Fruit fly (Drosophila melanogaster): ENCODE data around the gene Jhbp7.

The Jhbp7 gene

DNA sequence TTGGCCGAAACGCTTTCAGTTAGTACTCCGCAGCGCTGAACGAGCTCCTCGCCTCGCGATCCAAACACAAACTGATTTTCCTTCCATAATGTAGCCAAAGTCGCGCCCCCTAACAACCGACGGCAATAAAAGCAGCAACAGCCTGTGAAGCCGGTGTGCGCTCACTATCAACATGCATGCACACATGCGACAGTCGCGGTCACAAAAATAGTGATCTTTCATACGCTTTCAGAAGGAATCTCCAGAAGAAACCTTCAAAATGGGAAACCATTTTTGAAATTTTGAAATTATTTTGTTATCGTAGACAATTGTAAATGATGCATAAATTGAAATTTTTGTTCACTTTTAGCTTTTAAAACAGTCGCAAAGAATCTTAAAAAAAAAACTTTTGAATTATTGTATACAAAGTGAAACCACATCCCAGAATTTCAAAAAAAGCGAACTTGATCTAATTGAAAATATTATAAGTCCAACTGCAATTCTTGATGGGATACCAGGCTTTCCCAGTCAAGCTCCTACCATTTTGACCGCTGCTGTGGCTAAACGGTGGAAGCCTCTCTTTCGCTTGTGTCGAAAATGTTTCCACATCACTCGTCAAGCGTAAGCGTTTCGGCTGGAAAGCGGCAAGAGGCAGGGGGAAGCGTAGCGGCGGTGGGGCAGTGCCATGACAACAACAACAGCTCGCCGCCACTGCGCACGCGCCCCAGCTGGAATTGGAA is 5.0 kb upstream of the Jhbp7 start, which contains the start of gene Cad96Cb:
Gene Cad96Cb (minus strand): TSS at position 51 of the 719 bp plus-strand sequence.
- no peak for TF ChIP-seq noc (tag; optimal IDR thresholded peaks at IDR 0.05)

DNA sequence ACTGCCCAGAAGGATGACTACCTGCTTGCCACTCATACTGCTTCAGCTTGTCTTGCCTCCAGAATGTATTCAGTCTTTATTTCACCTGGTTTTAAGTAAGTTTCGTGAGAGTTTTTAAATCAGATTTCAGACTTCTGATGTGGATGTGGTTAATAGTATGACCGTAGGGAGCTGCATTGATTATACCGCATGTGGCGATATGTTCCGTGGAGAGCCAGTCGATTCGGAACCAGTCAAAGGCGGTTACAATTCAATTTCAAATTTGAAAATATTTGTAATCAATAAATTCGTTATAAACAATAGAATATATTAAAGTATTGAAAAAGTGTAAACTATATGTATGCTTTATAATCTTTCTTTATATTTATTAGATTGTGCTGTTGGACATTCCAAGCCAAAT is 2.1 kb upstream of the Jhbp7 start, which contains the start of gene Sil1:
Gene Sil1 (minus strand): TSS at position 168 of the 400 bp plus-strand sequence.
- TF ChIP-seq noc (tag; optimal IDR thresholded peaks at IDR 0.05), result no peak

DNA sequence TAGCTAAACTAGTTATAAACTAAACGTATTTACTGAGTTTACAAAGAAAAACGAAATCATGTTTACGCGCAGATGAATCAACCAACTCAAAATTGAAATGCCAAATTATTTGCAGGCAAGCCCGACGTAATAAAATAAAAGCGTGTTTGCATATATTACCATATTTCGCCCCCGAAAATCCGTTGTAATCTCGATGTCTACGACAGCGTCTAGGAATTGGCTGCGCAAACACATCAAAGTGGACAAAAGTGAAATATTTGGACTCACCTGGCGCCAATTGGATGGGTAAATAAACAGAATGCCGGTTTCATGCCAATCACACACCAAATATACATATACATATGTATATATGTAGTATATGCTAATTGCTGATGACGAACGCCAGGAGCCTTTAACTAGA is 1.3 kb upstream of the Jhbp7 start:
- no peak for TF ChIP-seq noc (tag; optimal IDR thresholded peaks at IDR 0.05)

DNA sequence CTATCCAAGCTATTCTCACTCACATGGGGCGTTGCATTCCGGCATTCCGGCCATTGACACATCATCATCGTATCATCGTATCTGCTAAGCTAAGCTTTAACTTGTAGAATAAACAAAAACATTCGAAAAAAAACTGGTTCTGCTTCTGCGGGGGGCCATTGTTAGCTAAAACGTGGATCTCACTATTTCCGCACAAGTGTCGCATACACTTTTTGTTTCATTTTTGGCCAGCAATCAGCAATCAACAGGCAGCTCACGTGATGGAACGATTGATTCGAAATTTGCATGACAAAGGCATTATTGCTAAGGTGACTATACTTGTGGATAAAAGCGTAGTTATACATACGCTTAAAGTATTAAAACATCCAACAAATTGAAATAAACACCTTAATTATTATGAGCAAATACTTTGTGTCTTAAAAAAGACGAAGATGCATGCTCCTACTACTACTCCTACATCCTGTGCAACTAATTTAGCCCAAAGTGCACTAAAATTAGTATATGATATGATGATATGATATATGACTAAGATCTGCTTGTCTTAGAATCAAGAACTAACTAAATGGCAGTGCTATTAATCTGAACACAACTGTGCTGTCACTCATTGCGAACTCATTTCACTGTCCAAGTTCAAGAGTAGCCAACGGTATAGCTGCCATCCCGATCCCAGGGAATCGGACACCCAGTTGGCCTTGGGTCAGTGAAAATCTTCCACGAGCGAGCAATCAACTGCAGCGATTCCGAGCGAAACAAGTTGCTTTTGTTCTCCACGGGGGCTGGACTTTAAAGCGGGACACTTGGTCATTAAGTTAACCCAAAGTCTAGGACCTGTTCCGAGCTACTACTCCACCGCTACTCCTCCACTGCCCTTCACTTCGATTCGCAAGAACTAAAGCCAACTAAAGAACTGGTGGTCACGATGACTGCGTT is 1.6 kb downstream of the Jhbp7 start:
- TF ChIP-seq noc (tag; optimal IDR thresholded peaks at IDR 0.05), result no peak

DNA sequence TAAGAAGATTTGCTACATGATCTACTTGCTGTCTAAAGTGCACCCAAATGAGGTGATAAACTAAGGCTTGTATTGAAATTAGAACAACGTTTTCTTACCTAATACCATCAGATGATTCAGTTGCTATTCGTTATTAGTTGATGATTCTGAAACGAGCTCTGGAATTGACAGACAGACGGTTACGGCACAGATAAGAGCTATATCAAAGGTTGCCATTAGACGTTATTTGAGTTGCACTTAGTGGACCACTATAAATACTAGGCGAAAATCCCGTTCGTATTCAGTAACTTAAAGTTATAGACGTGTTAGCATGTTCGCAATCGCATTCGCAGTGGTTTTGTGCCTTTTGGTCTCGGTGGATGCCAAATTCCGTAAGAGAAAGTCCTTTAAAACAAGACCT is 2.5 kb downstream of the Jhbp7 start, which contains the start of gene to:
Gene to (plus strand): TSS at position 301 of the 400 bp plus-strand sequence.
- no peak for TF ChIP-seq noc (tag; optimal IDR thresholded peaks at IDR 0.05)

DNA sequence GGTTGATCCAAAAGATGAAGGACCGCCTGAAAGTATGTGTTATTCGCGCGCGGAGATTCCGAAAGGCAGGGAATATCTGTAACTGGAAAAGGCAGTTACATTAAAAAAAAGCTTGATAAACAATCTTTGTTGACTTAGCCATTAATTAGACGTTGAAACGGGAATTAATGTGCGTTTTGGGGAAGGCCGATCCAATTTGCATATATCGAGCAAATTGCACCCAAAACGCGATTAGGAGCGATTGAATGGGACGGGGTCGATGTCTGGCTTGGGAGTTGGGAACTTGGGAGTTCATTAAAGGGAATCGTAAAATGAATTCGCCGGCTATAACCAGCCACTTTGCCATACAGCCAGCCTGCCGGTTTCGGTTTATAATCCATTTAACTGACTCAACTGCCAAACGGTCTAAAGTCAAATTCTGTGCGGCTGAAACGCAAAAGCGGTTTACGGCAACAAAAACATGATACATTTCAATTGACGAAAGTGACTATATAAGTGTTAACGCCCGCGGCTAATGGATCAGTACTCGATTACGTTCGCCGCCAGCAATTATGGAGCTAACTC is 4.2 kb downstream of the Jhbp7 start, which contains the start of gene CG11854:
Gene CG11854 (plus strand): TSS at position 514 of the 564 bp plus-strand sequence.
- no peak for TF ChIP-seq noc (tag; optimal IDR thresholded peaks at IDR 0.05)

DNA sequence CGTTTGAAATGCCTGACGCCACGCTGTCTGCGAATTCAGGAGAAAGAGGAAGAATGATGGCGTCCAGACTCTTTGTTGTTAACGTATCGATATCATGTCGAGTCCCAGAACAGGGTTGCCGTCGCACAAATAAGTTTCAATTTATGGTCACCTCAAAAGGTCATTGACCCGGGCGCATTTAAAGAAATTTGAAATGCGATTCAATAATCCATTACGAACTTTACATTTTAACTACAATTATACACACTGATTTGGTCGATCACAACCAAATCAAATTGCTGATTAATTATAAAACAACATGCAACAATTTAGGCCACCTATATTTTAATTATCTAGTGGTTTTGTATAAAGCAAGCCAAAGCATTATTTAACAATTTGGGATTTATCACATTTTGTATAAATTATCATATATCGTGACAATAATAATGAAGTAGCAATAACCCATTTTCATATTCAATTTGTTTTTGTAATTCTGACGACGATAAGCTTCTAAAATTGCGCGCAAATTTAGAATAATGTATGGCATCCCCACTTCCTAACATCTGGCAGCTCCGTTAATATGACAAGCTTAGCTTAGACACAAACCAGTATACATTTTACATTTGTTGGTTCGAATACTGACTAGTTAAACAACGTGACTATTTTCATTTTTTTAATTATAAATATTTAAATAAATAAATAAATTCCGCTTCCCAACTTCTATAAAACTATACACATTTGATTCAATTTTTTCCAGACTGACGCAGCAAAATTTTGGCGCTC is 7.8 kb downstream of the Jhbp7 start, which contains the start of gene bam:
Gene bam (minus strand): TSS at position 58 of the 762 bp plus-strand sequence.
- TF ChIP-seq noc (tag; optimal IDR thresholded peaks at IDR 0.05), result no peak

DNA sequence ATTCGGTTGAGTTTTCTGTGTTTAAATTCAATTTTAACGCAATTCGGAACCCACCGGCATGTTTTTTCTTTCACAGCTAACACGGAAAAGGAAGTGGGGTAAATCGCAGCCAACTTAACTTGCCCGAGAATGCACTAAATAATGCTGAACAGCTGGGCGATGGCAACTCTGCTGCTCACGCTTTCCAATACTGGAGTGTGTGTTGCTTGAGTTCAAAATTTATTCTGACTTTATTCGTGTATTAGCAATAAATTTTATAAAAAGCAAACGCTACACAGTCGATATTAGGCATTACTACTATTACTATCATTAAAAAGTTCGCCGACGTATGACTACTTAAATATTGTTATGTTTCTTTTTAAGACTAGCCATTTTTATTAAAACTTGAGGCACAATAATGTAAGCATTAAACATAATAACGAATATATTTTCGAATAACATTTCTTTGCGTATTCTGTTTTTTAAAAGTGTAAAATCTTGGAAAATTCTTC is 10.0 kb downstream of the Jhbp7 start, which contains the start of the genes RpS27 and Nup37:
Gene RpS27 (minus strand): TSS at position 136 of the 491 bp plus-strand sequence.
Gene Nup37 (plus strand): TSS at position 280 of the 491 bp plus-strand sequence.
- TF ChIP-seq noc (tag; optimal IDR thresholded peaks at IDR 0.05), result peak; percentile 86

DNA sequence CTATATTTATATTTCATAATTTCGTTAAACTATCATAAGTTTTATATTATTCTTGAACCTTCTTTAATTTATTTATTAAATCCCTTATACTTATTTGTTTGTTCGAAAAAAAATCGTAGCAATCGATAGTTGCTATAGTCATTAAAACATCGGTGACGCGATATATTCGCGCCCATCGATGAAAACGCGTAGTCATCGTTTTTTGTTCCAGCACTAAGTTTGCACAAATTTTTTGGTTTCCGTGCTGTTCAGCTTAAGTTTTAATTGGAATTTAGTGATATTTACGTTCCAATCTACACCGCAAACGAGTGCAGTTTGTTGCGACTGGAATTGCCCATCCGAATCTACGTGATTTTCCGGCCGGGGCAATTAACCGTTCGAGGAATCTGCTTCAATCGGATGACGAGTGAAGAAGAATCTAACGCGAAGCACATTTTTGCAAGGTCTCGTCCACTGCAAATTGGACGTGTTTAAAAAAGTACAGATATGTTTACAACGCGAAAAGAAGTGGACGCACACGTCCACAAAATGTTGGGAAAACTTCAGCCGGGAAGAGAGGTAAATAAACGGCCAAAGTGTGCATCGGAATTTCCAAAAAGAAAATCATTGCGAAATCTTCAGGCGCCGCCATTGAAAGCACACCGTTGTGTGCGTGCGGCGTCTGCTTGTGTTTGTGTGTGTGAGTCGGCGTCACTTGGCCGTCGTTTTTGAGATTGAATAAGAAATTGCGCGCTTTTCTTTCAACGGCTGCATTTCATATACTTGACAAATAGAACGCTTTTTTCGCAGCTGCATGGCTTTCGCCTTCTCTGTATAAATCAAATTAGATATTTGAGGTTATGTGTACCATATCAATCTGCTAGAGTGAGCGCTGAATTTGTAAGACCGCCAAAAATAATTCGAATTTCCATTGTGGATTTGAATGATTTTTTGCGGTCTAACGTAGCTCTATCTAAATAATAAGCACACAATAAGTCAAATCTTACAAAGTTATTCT is 12.0 kb downstream of the Jhbp7 start, which contains the start of gene Nup358:
Gene Nup358 (plus strand): TSS at position 204 of the 997 bp plus-strand sequence.
- TF ChIP-seq noc (tag; optimal IDR thresholded peaks at IDR 0.05), result no peak

DNA sequence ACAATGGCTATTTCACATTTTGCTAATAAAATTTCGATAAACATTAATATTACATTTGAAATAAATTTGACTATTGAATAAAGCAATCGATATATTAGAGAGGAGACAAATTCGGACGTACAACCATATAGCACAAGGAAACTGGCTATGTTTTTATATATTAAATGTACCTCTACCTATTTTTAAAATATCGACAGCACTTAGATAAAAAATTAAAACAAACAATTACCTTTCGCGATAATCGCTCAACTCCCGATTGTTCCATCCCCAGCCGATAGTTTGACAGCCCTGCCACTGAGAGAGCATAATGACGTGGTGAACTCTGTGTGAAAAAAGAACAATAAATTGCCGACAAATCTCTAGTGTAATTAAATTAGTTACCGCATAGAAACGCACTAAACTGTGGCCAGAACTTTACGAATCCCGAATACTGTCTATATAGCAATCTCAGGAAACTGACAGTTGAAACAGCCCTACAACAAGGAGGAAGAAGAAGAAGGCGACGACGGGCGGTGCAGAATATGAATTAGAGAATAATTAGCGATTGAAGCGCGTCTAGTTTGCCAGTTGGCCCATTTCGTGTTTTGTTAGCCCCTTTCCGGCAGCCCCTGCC is 21.3 kb downstream of the Jhbp7 start, which contains the start of gene CG11857:
Gene CG11857 (plus strand): TSS at position 271 of the 613 bp plus-strand sequence.
- TF ChIP-seq noc (tag; optimal IDR thresholded peaks at IDR 0.05), result peak; percentile 95

DNA sequence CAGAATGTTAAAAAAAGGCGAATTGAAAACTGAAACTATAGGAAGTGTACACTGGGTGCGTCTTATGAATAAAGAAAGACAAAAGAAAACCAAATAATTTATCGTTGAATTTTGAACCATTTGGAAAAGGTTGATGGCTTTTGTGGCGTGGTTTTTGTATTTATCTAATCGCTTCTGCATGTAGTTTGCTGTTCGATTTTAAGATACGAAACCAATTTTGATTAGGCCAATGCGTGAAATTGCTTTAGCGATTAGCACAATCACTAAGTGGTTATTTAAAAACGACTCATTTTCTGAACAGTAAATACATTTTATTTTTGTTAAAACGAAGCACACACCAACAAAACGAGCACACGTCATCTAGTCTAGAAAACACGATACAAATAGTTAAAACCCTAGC is 23.3 kb downstream of the Jhbp7 start:
- no peak for TF ChIP-seq noc (tag; optimal IDR thresholded peaks at IDR 0.05)

DNA sequence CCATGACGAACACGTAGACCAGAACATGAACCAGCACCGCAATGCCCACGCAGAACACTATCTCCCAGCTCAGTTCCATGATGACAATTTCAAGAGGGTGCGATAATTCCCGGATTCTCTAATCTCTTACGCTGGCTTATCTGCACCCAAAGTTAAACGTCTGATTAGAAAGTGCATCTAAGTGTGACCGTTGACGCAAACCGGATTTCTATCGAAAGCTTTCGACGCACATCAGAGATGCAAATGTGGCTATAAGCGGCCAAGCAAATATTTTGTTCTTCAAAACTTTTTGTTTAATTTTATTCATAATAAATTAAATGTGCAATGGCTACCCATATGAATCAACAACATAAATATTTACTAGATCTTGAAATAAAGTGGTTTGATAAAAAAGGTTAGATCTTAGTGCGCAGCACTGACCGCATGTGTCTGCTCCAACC is 24.9 kb downstream of the Jhbp7 start, which contains the start of the genes Kdsr and CG11858:
Gene Kdsr (minus strand): TSS at position 177 of the 440 bp plus-strand sequence.
Gene CG11858 (plus strand): TSS at position 420 of the 440 bp plus-strand sequence.
- peak; percentile 79 for TF ChIP-seq noc (tag; optimal IDR thresholded peaks at IDR 0.05)
